Worm (Caenorhabditis elegans) whole organism, L4/young adult: ENCODE results near the gene T10C6.7.

ENCODE experiments used
- W03F9.2 ChIP-seq: fragments of 150-350 bp; optimal IDR thresholded peaks from 2 replicates; lab custom pipeline; 2014; ENCODE audit warnings: missing biosample characterization, missing genetic modification characterization
- dao-5 ChIP-seq: sonication (generic microtip); optimal IDR thresholded peaks from 2 replicates; lab custom pipeline; 2016; ENCODE audit warnings: missing genotype, missing genetic modification characterization, moderate library complexity, missing compliant biosample characterization
- him-1 ChIP-seq: sonication (generic microtip); optimal IDR thresholded peaks from 2 replicates; lab custom pipeline; 2016; ENCODE audit warnings: missing genotype, missing genetic modification reagents, missing genetic modification characterization, missing compliant biosample characterization

Gene T10C6.7

DNA sequence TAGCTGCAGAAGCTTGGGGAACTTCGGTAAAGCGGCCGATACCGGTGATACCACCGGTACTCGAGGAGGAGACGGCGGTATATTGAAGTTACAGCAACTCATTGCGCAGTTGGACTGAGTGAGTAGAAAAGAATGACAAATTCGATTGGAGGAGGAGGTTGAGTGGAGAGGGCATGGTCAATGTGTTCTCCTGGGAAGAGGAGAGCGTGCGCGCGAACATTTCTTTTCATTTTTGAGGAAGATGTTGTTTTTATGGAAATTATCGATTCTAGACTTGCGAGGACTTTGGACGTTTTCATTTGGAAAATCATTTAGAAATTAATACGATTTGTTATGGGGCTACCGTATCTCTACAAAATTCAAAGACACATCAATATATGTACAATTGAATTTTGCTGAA is 2.3 kb downstream of the T10C6.7 start:
- TF ChIP-seq dao-5 (tag; lab: Kevin White, UChicago) (no peak), him-1 (no peak), W03F9.2 (tag; lab: Kevin White, UChicago) (no peak)

ce11 chrV:16024917-16025316 is 6.6 kb downstream of the T10C6.7 start:
- no peak for TF ChIP-seq W03F9.2 (tag; lab: Kevin White, UChicago)
- TF ChIP-seq him-1 = no peak
- no peak for TF ChIP-seq dao-5 (tag; lab: Kevin White, UChicago)

- TF ChIP-seq W03F9.2 (tag; lab: Kevin White, UChicago) (no peak), him-1 (no peak), dao-5 (tag; lab: Kevin White, UChicago) (no peak)
Measured at ce11 chrV:16024300-16024699, 7.2 kb downstream of the T10C6.7 start, which contains the start of gene T10C6.6. T10C6.6 (plus strand) TSS chrV:16024326.

ce11 chrV:16023559-16023958 is 8.0 kb downstream of the T10C6.7 start:
- TF ChIP-seq dao-5 (tag; lab: Kevin White, UChicago) = no peak
- no peak for TF ChIP-seq him-1
- TF ChIP-seq W03F9.2 (tag; lab: Kevin White, UChicago) = no peak

- no peak for TF ChIP-seq W03F9.2 (tag; lab: Kevin White, UChicago)
- no peak for TF ChIP-seq him-1
- TF ChIP-seq dao-5 (tag; lab: Kevin White, UChicago) = no peak
Measured at ce11 chrV:16023051-16023450, 8.5 kb downstream of the T10C6.7 start, which contains the start of gene cwc-15. cwc-15 (plus strand) TSS chrV:16023351.

DNA sequence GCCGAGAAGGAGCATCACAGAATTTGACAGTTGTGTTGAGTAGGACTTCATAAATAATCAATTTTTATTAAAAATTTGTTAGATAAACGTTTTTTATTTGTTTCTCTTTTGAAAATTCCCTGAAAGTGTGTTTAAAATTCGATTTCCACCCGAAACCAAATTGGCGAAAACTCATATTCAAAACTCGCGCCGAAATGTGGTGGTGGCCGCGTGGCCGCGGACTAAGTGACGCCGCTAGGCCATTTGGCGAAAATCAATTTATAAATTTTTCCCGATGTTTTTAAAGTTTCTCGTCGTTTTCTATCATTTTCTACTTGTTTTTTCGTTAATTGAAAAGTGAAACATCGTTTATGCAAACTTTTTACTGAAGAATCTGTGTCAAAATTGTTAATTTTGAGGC is 8.9 kb downstream of the T10C6.7 start:
- TF ChIP-seq dao-5 (tag; lab: Kevin White, UChicago) = no peak
- TF ChIP-seq W03F9.2 (tag; lab: Kevin White, UChicago) = no peak
- TF ChIP-seq him-1 = no peak

- TF ChIP-seq dao-5 (tag; lab: Kevin White, UChicago) (no peak), him-1 (no peak), W03F9.2 (tag; lab: Kevin White, UChicago) (no peak)
Measured at ce11 chrV:16020042-16020441, 11.5 kb downstream of the T10C6.7 start, which contains the start of gene srx-44. srx-44 (plus strand) TSS chrV:16020342.

- no peak for TF ChIP-seq dao-5 (tag; lab: Kevin White, UChicago)
- no peak for TF ChIP-seq him-1
- no peak for TF ChIP-seq W03F9.2 (tag; lab: Kevin White, UChicago)
Measured at ce11 chrV:16017671-16018070, 13.8 kb downstream of the T10C6.7 start, which contains the start of gene srx-43. srx-43 (plus strand) TSS chrV:16017971.

DNA sequence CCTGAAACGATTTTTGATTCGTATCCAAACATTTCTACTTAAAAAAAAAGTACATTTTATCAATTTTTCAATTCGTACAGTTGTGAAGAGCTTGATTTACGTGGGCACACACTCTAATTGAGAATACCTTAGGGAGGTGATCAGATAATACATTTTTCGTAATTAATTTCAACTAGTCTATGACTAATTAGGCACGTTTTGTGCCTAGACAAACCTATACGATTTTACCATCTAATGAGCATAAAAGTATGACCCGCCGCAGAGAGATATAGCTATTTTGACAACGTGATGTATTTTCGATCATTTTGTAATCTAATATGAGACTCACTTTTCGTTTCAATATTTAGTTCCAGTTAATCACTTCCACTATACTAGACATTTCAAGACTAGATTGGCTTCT is 14.5 kb downstream of the T10C6.7 start:
- TF ChIP-seq dao-5 (tag; lab: Kevin White, UChicago) (no peak), him-1 (no peak), W03F9.2 (tag; lab: Kevin White, UChicago) (no peak)

ce11 chrV:16015652-16016051 is 15.9 kb downstream of the T10C6.7 start, which contains the start of gene str-232:
str-232 (minus strand) TSS chrV:16015752.
- TF ChIP-seq W03F9.2 (tag; lab: Kevin White, UChicago) = no peak
- no peak for TF ChIP-seq him-1
- TF ChIP-seq dao-5 (tag; lab: Kevin White, UChicago) = no peak

ce11 chrV:16009564-16009963 is 21.9 kb downstream of the T10C6.7 start, which contains the start of gene str-233:
str-233 (minus strand) TSS chrV:16009664.
- TF ChIP-seq W03F9.2 (tag; lab: Kevin White, UChicago) (no peak), him-1 (no peak), dao-5 (tag; lab: Kevin White, UChicago) (no peak)

- no peak for TF ChIP-seq W03F9.2 (tag; lab: Kevin White, UChicago)
- no peak for TF ChIP-seq dao-5 (tag; lab: Kevin White, UChicago)
- no peak for TF ChIP-seq him-1
Measured at ce11 chrV:16007505-16007904, 24.0 kb downstream of the T10C6.7 start, which contains the start of gene str-231. str-231 (minus strand) TSS chrV:16007605.

DNA sequence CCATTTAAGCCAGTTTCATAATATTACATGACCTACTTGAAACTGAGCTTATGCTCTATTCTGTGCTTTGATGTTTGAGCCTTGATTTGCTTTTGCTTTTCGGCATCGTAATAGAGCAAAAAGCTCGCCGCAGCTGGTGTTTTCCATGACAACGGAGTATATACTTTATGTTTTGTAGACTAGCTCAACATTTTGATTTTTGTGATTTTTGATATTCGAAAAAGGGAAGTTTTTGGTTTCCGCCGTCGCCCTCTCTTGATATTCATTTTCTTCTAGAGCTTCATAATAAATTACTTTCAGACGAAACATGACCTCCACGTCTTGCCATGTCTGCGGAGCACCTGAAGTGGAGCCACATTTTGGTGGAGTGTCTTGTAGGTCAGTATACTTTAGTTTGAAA is 29.2 kb downstream of the T10C6.7 start, which contains the start of gene nhr-63:
TSS of gene nhr-63 (plus strand) at position 301 of the 400 bp plus-strand sequence.
- no peak for TF ChIP-seq dao-5 (tag; lab: Kevin White, UChicago)
- no peak for TF ChIP-seq him-1
- TF ChIP-seq W03F9.2 (tag; lab: Kevin White, UChicago) = no peak

DNA sequence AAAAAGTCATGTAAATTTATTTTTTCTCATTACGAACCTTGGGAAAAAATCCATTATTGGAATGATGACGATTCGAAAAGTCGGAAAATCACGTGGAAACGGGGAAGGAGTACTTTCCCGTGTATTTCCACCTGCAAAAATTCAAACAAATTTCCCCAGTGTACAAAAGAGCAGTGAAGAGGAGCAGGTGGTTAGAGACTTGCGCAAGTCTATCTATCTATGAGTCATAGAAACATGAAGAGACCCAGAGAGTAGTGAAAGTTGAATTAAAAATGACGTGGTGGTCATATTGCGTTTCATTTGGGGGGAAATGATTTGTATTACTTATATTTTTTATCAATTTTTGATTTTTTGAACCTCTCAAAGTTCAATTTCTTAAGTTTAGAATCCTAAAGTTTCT is 31.1 kb downstream of the T10C6.7 start, which contains the start of gene nhr-50:
TSS of gene nhr-50 (minus strand) at position 199 of the 400 bp plus-strand sequence.
- TF ChIP-seq W03F9.2 (tag; lab: Kevin White, UChicago) (no peak), him-1 (no peak), dao-5 (tag; lab: Kevin White, UChicago) (no peak)
